Worm (Caenorhabditis elegans) whole organism, L3 larva: ENCODE data around the gene R10E9.4.

Experiments
- R02D3.7 ChIP-seq: fragments of 150-350 bp; optimal IDR thresholded peaks from 2 replicates; lab custom pipeline; 2014; ENCODE audit warnings: missing biosample characterization, missing genetic modification characterization
- ZK546.5 ChIP-seq: sonication (generic microtip); optimal IDR thresholded peaks from 2 replicates; lab custom pipeline; 2017; ENCODE audit warnings: missing biosample characterization, missing genetic modification characterization
- aly-2 ChIP-seq: fragments of 150-350 bp; optimal IDR thresholded peaks from 2 replicates; lab custom pipeline; 2014; ENCODE audit warnings: missing biosample characterization, missing genetic modification characterization
- ama-1 ChIP-seq: fragments of 150-350 bp; optimal IDR thresholded peaks from 2 replicates; lab custom pipeline; 2018
- ceh-28 ChIP-seq: fragments of 150-350 bp; optimal IDR thresholded peaks from 2 replicates; lab custom pipeline; 2014; ENCODE audit warnings: missing biosample characterization, missing genetic modification reagents, missing genetic modification characterization
- egl-27 ChIP-seq: sonication (generic microtip); optimal IDR thresholded peaks from 4 replicates; lab custom pipeline; 2017; ENCODE audit warnings: missing biosample characterization, missing genetic modification reagents, missing genetic modification characterization
- egl-5 ChIP-seq: fragments of 150-350 bp; optimal IDR thresholded peaks from 2 replicates; lab custom pipeline; 2017; ENCODE audit warnings: missing biosample characterization, missing genetic modification reagents, missing genetic modification characterization, inconsistent platforms
- elt-1 ChIP-seq: fragments of 150-350 bp; optimal IDR thresholded peaks from 2 replicates; lab custom pipeline; 2014; ENCODE audit warnings: missing biosample characterization, missing genetic modification characterization
- elt-2 ChIP-seq: sonication (generic microtip); optimal IDR thresholded peaks from 2 replicates; lab custom pipeline; 2016; ENCODE audit warnings: missing genetic modification reagents, mild to moderate bottlenecking, missing genetic modification characterization, missing compliant biosample characterization
- elt-3 ChIP-seq, 3 experiments: fragments of 150-350 bp in 1 of 3; sonication (generic microtip) in 2 of 3; optimal IDR thresholded peaks; 2 replicates in 2 of 3; 4 replicates in 1 of 3; lab custom pipeline; 2014 to 2017; ENCODE audit warnings: missing biosample characterization in 3 of 3, missing genetic modification characterization in 3 of 3
- fkh-10 ChIP-seq: sonication (generic microtip); optimal IDR thresholded peaks from 2 replicates; lab custom pipeline; 2017; ENCODE audit warnings: missing biosample characterization, missing genetic modification reagents, missing genetic modification characterization
- hmg-11 ChIP-seq: sonication (generic microtip); optimal IDR thresholded peaks from 2 replicates; lab custom pipeline; 2016; ENCODE audit warnings: missing genetic modification characterization, missing compliant biosample characterization
- jun-1 ChIP-seq: fragments of 150-350 bp; optimal IDR thresholded peaks from 2 replicates; lab custom pipeline; 2014; ENCODE audit warnings: missing biosample characterization, missing genetic modification reagents, missing genetic modification characterization
- lin-15B ChIP-seq: fragments of 150-350 bp; optimal IDR thresholded peaks from 2 replicates; lab custom pipeline; 2014; ENCODE audit warnings: missing biosample characterization, missing genetic modification characterization
- lin-39 ChIP-seq: fragments of 150-350 bp; optimal IDR thresholded peaks from 2 replicates; lab custom pipeline; 2018; ENCODE audit warnings: missing biosample characterization, missing genetic modification reagents, missing genetic modification characterization
- mdl-1 ChIP-seq: fragments of 150-350 bp; optimal IDR thresholded peaks from 2 replicates; lab custom pipeline; 2014; ENCODE audit warnings: missing biosample characterization, missing genetic modification characterization
- mml-1 ChIP-seq: fragments of 150-350 bp; sonication (generic microtip); optimal IDR thresholded peaks from 3 replicates; lab custom pipeline; 2014; ENCODE audit warnings: missing biosample characterization, missing genetic modification characterization
- nfya-1 ChIP-seq: sonication (generic microtip); optimal IDR thresholded peaks from 2 replicates; lab custom pipeline; 2017; ENCODE audit warnings: missing genetic modification characterization, mild to moderate bottlenecking, missing compliant biosample characterization, antibody characterized with exemption, moderate library complexity; ENCODE audit not compliant: insufficient read depth
- nhr-11 ChIP-seq: fragments of 150-350 bp; optimal IDR thresholded peaks from 2 replicates; lab custom pipeline; 2014; ENCODE audit warnings: missing biosample characterization, missing genetic modification characterization
- nhr-12 ChIP-seq: fragments of 150-350 bp; optimal IDR thresholded peaks from 2 replicates; lab custom pipeline; 2014; ENCODE audit warnings: missing biosample characterization, missing genetic modification characterization
- nhr-23 ChIP-seq: fragments of 150-350 bp; optimal IDR thresholded peaks from 2 replicates; lab custom pipeline; 2014; ENCODE audit warnings: missing biosample characterization, missing genetic modification reagents, missing genetic modification characterization
- nhr-237 ChIP-seq: fragments of 150-350 bp; optimal IDR thresholded peaks from 2 replicates; lab custom pipeline; 2014; ENCODE audit warnings: missing biosample characterization, missing genetic modification characterization
- nhr-25 ChIP-seq: sonication (generic microtip); optimal IDR thresholded peaks from 2 replicates; lab custom pipeline; 2017; ENCODE audit warnings: missing biosample characterization, missing genetic modification characterization
- nhr-76 ChIP-seq: fragments of 150-350 bp; sonication (generic microtip); optimal IDR thresholded peaks from 5 replicates; lab custom pipeline; 2014; ENCODE audit warnings: missing biosample characterization, missing genetic modification characterization
- nhr-77 ChIP-seq: fragments of 150-350 bp; optimal IDR thresholded peaks from 2 replicates; lab custom pipeline; 2014; ENCODE audit warnings: missing biosample characterization, missing genetic modification characterization
- pha-4 ChIP-seq: fragments of 150-350 bp; optimal IDR thresholded peaks from 2 replicates; lab custom pipeline; 2014; ENCODE audit warnings: missing biosample characterization, missing genetic modification reagents, missing genetic modification characterization
- pqm-1 ChIP-seq: fragments of 150-350 bp; optimal IDR thresholded peaks from 2 replicates; lab custom pipeline; 2017; ENCODE audit warnings: missing biosample characterization, missing genetic modification characterization, inconsistent platforms
- sea-2 ChIP-seq: fragments of 150-350 bp; sonication (generic microtip); optimal IDR thresholded peaks from 4 replicates; lab custom pipeline; 2014; ENCODE audit warnings: missing biosample characterization, missing genetic modification reagents, missing genetic modification characterization
- skn-1 ChIP-seq: fragments of 150-350 bp; optimal IDR thresholded peaks from 2 replicates; lab custom pipeline; 2014; ENCODE audit warnings: missing biosample characterization, missing genetic modification characterization
- snpc-4 ChIP-seq: fragments of 150-350 bp; optimal IDR thresholded peaks from 2 replicates; lab custom pipeline; 2014; ENCODE audit warnings: missing biosample characterization, missing genetic modification characterization
- unc-39 ChIP-seq: sonication (generic microtip); optimal IDR thresholded peaks from 4 replicates; lab custom pipeline; 2017; ENCODE audit warnings: missing biosample characterization, missing genetic modification characterization
- zag-1 ChIP-seq: fragments of 150-350 bp; optimal IDR thresholded peaks from 2 replicates; lab custom pipeline; 2014; ENCODE audit warnings: missing biosample characterization, missing genetic modification characterization
- ztf-4 ChIP-seq: fragments of 150-350 bp; optimal IDR thresholded peaks from 2 replicates; lab custom pipeline; 2014; ENCODE audit warnings: missing biosample characterization, missing genetic modification characterization

R10E9.4 gene

DNA sequence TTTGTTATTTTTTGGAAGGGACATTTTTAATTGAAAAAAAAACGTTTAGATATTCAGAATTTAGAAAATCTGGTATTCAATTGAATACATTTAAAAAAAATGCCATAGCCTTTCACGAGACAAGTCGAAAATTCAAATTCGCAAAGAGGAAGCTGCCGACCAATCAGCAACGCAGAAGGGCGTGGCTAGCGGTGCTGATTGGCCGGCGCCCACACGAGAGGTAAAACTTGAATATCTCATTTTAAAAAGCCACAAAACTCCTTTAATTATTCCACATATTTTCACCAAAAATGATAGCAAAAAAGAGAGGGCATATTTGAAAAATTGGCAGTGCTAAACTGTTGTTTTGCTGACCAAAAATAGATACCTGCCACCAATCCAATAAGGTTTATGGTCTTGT is 1.9 kb upstream of the R10E9.4 start:
- TF ChIP-seq nfya-1 (tag; lab: Kevin White, UChicago) (peak; percentile 75), ZK546.5 (no peak)

DNA sequence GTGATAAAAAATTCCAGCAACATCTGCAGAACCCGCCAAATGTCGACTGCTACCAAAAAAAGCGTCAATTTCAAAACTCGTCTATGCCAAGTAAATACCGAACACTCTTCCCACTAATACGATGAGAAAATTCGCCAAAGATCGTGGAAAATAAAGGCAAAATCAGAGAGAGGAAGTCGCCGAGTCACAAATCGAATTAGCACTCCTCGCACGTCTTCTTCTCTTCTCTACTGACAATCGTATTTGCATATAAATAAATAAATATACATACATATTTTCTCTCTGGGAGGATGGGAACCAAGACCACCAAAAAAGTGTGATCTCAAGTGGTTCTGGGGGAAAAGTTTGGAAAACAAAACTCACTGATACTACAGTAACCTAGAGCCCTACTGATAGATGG is 2.2 kb downstream of the R10E9.4 start:
- TF ChIP-seq mml-1 (tag; lab: Kevin White, UChicago) (no peak), elt-3 (tag; optimal IDR thresholded peaks at IDR 0.05; lab: Kevin White, UChicago) (no peak), aly-2 (tag; lab: Kevin White, UChicago) (no peak), egl-27 (tag; lab: Kevin White, UChicago) (no peak), mdl-1 (tag; lab: Kevin White, UChicago) (no peak), nhr-11 (no peak), ama-1 (no peak), nhr-25 (tag; lab: Kevin White, UChicago) (no peak), ceh-28 (tag; lab: Kevin White, UChicago) (no peak)

DNA sequence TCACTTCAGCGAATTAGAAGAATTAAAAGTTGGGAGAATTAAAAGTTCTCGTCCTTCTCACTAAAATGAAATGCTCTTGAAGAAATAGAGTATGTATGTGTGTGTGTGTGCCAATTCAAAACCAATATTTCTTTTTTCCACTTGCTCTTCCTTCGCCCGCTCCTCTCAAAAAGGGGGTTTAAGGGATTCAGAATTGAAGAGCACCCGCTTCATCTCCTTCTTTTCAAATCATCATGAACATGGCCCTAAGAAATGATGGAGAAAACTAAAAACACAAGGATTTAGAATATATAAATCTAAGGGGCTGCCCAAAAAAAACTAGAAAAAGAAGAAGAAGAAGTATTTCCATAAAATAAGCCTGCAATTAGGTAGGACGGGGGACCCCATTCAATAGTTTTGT is 3.5 kb downstream of the R10E9.4 start:
- TF ChIP-seq fkh-10 (GFP tag; lab: Kevin White, UChicago) (no peak), lin-39 (tag; lab: Kevin White, UChicago) (peak; percentile 38)

DNA sequence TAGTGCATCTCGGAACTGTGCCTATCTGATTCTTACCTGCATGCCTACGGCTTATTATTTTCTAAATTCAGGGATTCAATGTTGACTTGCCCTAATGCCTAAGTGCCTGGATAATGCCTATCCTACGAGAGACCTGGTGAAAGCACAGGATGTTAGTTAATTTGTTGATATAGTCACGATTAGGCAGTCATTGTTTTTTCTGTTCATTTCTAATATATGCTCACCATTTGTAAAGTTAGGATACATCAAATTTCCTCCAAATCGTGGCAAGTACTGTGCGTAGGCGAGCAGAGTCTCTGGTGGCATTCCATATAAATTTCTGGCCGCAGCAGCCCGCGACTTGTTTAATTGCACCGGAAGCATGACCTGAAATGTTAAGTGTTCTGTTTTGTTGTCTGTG is 6.4 kb downstream of the R10E9.4 start:
- TF ChIP-seq aly-2 (tag; lab: Kevin White, UChicago) (no peak), nfya-1 (tag; lab: Kevin White, UChicago) (no peak), nhr-76 (no peak), hmg-11 (no peak), nhr-23 (no peak), sea-2 (GFP tag; lab: Kevin White, UChicago) (no peak), ztf-4 (tag; lab: Kevin White, UChicago) (no peak), jun-1 (tag; lab: Kevin White, UChicago) (no peak), unc-39 (tag; lab: Kevin White, UChicago) (no peak), snpc-4 (no peak), egl-5 (tag; lab: Kevin White, UChicago) (no peak), R02D3.7 (no peak), elt-1 (tag; lab: Kevin White, UChicago) (no peak), skn-1 (tag; lab: Kevin White, UChicago) (no peak), elt-2 (no peak)

DNA sequence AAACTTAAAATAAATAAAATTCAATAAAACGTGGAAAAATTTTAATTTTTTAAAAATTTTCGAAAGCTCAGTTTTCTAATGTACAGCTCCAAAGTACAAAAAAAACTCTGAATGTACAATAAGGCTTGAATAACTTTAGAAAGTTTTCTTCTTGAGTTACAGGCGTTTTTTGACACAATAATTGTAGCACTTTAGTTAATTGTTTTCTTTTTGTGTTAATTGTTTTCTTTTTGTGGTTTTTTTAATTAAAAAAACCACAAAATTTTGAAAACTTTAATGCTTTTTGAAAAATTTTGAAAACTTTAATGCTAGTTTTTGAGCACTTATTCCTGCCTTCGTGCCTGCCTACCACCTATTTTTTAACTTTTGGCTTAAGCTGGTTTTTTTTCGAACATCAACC is 8.3 kb downstream of the R10E9.4 start, which contains the start of gene R10E9.2:
R10E9.2 (minus strand) TSS at position 101 of the 400 bp plus-strand sequence.
- TF ChIP-seq mdl-1 (tag; lab: Kevin White, UChicago): no peak
- no peak for TF ChIP-seq R02D3.7
- TF ChIP-seq nhr-77 (tag; lab: Kevin White, UChicago): no peak
- TF ChIP-seq snpc-4: no peak
- no peak for TF ChIP-seq lin-39 (tag; lab: Kevin White, UChicago)
- TF ChIP-seq zag-1 (tag; lab: Kevin White, UChicago): no peak
- no peak for TF ChIP-seq nhr-12 (tag; lab: Kevin White, UChicago)
- no peak for TF ChIP-seq nhr-237 (tag; lab: Kevin White, UChicago)
- TF ChIP-seq elt-1 (tag; lab: Kevin White, UChicago): no peak

DNA sequence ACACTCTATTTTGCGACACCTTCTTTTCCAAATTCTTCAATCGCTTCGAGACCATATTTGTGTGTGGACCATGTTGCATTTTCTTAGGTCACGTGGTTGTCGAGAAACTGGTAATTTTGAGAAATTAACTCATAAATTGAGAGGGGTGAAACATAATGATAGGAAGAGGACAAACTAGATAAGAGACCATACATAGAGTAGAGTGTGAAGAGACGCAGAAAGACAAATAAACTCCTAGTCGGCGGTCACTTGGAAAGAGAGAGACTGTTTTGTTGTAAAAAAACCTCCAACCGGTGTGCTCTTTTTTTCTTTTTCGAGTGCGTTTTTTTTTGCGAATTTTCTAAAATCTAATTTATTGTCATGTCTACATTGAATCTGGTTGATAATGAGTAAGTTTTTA is 12.6 kb downstream of the R10E9.4 start, which contains the start of gene R10E9.3:
R10E9.3 (plus strand) TSS at position 235 of the 400 bp plus-strand sequence.
- TF ChIP-seq pqm-1 (tag; lab: Kevin White, UChicago) (peak; percentile 38), pha-4 (tag; lab: Kevin White, UChicago) (peak; percentile 71), nfya-1 (tag; lab: Kevin White, UChicago) (peak; percentile 3), ZK546.5 (no peak), lin-15B (tag; lab: Kevin White, UChicago) (no peak), snpc-4 (no peak), elt-2 (peak; percentile 46), sea-2 (GFP tag; lab: Kevin White, UChicago) (no peak)
